Fruit fly (Drosophila melanogaster): ENCODE measurements around the gene mRpS24.

The mRpS24 gene

dm6 chr3R:24193373-24193879 lies 30.1 kb upstream of the mRpS24 start, which contains the start of the genes SMC6 and CG6204 (continued):
- TF ChIP-seq pnt (GFP tag; optimal IDR thresholded peaks at IDR 0.05): peak; percentile 84
- TF ChIP-seq Deaf1 (tag; optimal IDR thresholded peaks at IDR 0.05): no peak
- TF ChIP-seq fd102C (GFP tag; optimal IDR thresholded peaks at IDR 0.05): peak; percentile 52
- peak; percentile 65 for TF ChIP-seq CG3065 (GFP tag; optimal IDR thresholded peaks at IDR 0.05)
- TF ChIP-seq CG17359 (tag; optimal IDR thresholded peaks at IDR 0.05): peak; percentile 95
- peak; percentile 72 for TF ChIP-seq fu2 (GFP tag; optimal IDR thresholded peaks at IDR 0.05)
- TF ChIP-seq CG8765 (GFP tag; IDR thresholded peaks at IDR 0.05): peak; percentile 82
- TF ChIP-seq Asciz (GFP tag; optimal IDR thresholded peaks at IDR 0.05): peak; percentile 85
- no peak for TF ChIP-seq hth (optimal IDR thresholded peaks at IDR 0.05)
- TF ChIP-seq CG4282 (GFP tag; optimal IDR thresholded peaks at IDR 0.05): peak; percentile 13
- TF ChIP-seq CG7745 (tag; optimal IDR thresholded peaks at IDR 0.05): peak; percentile 63
- TF ChIP-seq CG7357 (GFP tag; IDR thresholded peaks at IDR 0.05): peak; percentile 90
- peak; percentile 85 for TF ChIP-seq croc (GFP tag; conservative IDR thresholded peaks at IDR 0.05)
- TF ChIP-seq Dbx (GFP tag; IDR thresholded peaks at IDR 0.05): peak; percentile 95
- peak; percentile 95 for TF ChIP-seq CG3281 (GFP tag; optimal IDR thresholded peaks at IDR 0.05)
- TF ChIP-seq Myb (GFP tag; optimal IDR thresholded peaks at IDR 0.05): peak; percentile 62
- TF ChIP-seq CG17612 (GFP tag; IDR thresholded peaks at IDR 0.05): peak; percentile 75
- peak; percentile 85 for TF ChIP-seq schlank (tag; optimal IDR thresholded peaks at IDR 0.05)
- no peak for TF ChIP-seq MESR4 (GFP tag; optimal IDR thresholded peaks at IDR 0.05)
- TF ChIP-seq tin (GFP tag; optimal IDR thresholded peaks at IDR 0.05): peak; percentile 91
- TF ChIP-seq CG14710 (tag; optimal IDR thresholded peaks at IDR 0.05): peak; percentile 94
- TF ChIP-seq CG4854 (GFP tag; optimal IDR thresholded peaks at IDR 0.05): peak; percentile 82
- peak; percentile 93 for TF ChIP-seq dmrt11E (tag; optimal IDR thresholded peaks at IDR 0.05)
- TF ChIP-seq chn (GFP tag; optimal IDR thresholded peaks at IDR 0.05): peak; percentile 76
- TF ChIP-seq sima (GFP tag; optimal IDR thresholded peaks at IDR 0.05): peak; percentile 74
- TF ChIP-seq CG31224 (GFP tag; IDR thresholded peaks at IDR 0.05): peak; percentile 89
- peak; percentile 84 for TF ChIP-seq CG10462 (GFP tag; optimal IDR thresholded peaks at IDR 0.05)
- TF ChIP-seq CG10979 (tag; optimal IDR thresholded peaks at IDR 0.05): peak; percentile 92
- peak; percentile 87 for TF ChIP-seq CG15601 (tag; optimal IDR thresholded peaks at IDR 0.05)
- TF ChIP-seq repo (GFP tag; optimal IDR thresholded peaks at IDR 0.05): peak; percentile 68
- peak; percentile 92 for TF ChIP-seq CG7372 (GFP tag; IDR thresholded peaks at IDR 0.05)
- TF ChIP-seq Doc2 (GFP tag; IDR thresholded peaks at IDR 0.05): peak; percentile 89
- TF ChIP-seq wor (GFP tag; IDR thresholded peaks at IDR 0.05): peak; percentile 88
- TF ChIP-seq Gug (GFP tag; IDR thresholded peaks at IDR 0.05): peak; percentile 92
- no peak for TF ChIP-seq CG2129 (GFP tag; IDR thresholded peaks at IDR 0.05; ENCODE audit: partially characterized antibody)
- TF ChIP-seq ro (GFP tag; IDR thresholded peaks at IDR 0.05): peak; percentile 78
- peak; percentile 78 for TF ChIP-seq dati (GFP tag; IDR thresholded peaks at IDR 0.05)
- TF ChIP-seq CG18011 (GFP tag; optimal IDR thresholded peaks at IDR 0.05): peak; percentile 77
- peak; percentile 94 for TF ChIP-seq trem (tag; optimal IDR thresholded peaks at IDR 0.05)
- TF ChIP-seq sqz (GFP tag; optimal IDR thresholded peaks at IDR 0.05): peak; percentile 84
- TF ChIP-seq PHDP (tag; optimal IDR thresholded peaks at IDR 0.05): peak; percentile 96
- peak; percentile 76 for TF ChIP-seq Side (GFP tag; optimal IDR thresholded peaks at IDR 0.05)
- TF ChIP-seq Hr39 (optimal IDR thresholded peaks at IDR 0.05): no peak
- TF ChIP-seq hkb (optimal IDR thresholded peaks at IDR 0.05): no peak
- peak; percentile 95 for TF ChIP-seq hkb (GFP tag; IDR thresholded peaks at IDR 0.05)
- peak; percentile 97 for TF ChIP-seq Abd-B (GFP tag; optimal IDR thresholded peaks at IDR 0.05)
- TF ChIP-seq CG6654 (GFP tag; optimal IDR thresholded peaks at IDR 0.05): peak; percentile 66
- no peak for TF ChIP-seq HLHmδ (GFP tag; optimal IDR thresholded peaks at IDR 0.05)
- peak; percentile 84 for TF ChIP-seq CG7271 (tag; optimal IDR thresholded peaks at IDR 0.05)
- peak; percentile 82; the same call in 2 of the 3 replicates for TF ChIP-seq jigr1 (GFP tag; IDR thresholded peaks at IDR 0.05)
- peak; percentile 51; the same call in 1 of the 2 replicates for TF ChIP-seq inv (GFP tag; IDR thresholded peaks at IDR 0.05; ENCODE audit: partially characterized antibody)
